Worm (Caenorhabditis elegans): ENCODE measurements around the gene Y37E11B.1.

DNA sequence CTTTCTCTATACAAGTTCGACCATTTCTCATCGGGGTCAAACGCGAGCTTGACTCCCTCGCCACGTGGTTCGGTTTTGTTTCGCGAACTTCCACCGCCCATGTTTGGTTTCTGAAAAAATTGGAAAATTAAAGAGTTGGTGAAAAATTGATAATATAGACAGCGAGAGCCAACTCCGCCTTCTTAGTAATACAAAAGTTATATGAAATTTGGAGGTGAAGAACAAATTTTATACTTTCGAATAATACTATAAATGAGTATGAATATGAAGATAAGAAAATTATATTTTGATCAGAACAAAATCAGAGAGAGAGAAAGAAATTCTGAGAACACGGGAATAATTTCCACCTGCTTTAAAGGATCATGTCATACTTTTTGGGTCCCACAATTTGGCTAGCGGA, 22.1 kb upstream of the Y37E11B.1 start, which contains the start of gene osm-9:
- TF ChIP-seq nhr-12 (tag; optimal IDR thresholded peaks at IDR 0.05) (no peak), skn-1 (tag; optimal IDR thresholded peaks at IDR 0.05) (no peak), lin-11 (tag; optimal IDR thresholded peaks at IDR 0.05) (no peak), lsy-2 (tag; optimal IDR thresholded peaks at IDR 0.05) (no peak), unc-55 (GFP tag; optimal IDR thresholded peaks at IDR 0.05) (no peak), egl-27 (tag; optimal IDR thresholded peaks at IDR 0.05) (no peak)
